Worm (Caenorhabditis elegans) whole organism, mixed stage, embryonic: ENCODE data around the gene srh-284.

Experiments used
- bed-3 ChIP-seq: fragments of 200-800 bp; sonication (Bioruptor generic); optimal IDR thresholded peaks from 3 replicates; lab custom pipeline; 2018; ENCODE audit warnings: mild to moderate bottlenecking, missing genetic modification characterization, moderate library complexity, missing compliant biosample characterization
- blmp-1 ChIP-seq: fragments of 150-350 bp; optimal IDR thresholded peaks from 2 replicates; lab custom pipeline; 2014; ENCODE audit warnings: missing biosample characterization, missing genetic modification characterization
- ceh-39 ChIP-seq: fragments of 150-350 bp; optimal IDR thresholded peaks from 2 replicates; lab custom pipeline; 2014; ENCODE audit warnings: missing biosample characterization, missing genetic modification characterization
- ceh-43 ChIP-seq: fragments of 200-800 bp; sonication (Bioruptor generic); optimal IDR thresholded peaks from 2 replicates; lab custom pipeline; 2018; ENCODE audit warnings: mild to moderate bottlenecking, missing genetic modification characterization, moderate library complexity, missing compliant biosample characterization
- ceh-83 ChIP-seq: fragments of 200-800 bp; sonication (Bioruptor generic); optimal IDR thresholded peaks from 2 replicates; lab custom pipeline; 2018; ENCODE audit warnings: mild to moderate bottlenecking, missing genetic modification characterization, missing compliant biosample characterization
- ces-1 ChIP-seq: fragments of 150-350 bp; optimal IDR thresholded peaks from 2 replicates; lab custom pipeline; 2014; ENCODE audit warnings: missing biosample characterization, missing genetic modification reagents, missing genetic modification characterization
- cnd-1 ChIP-seq: fragments of 200-800 bp; sonication (Bioruptor generic); optimal IDR thresholded peaks from 2 replicates; lab custom pipeline; 2018; ENCODE audit warnings: mild to moderate bottlenecking, missing genetic modification characterization, missing compliant biosample characterization
- drap-1 ChIP-seq: fragments of 200-800 bp; sonication (Bioruptor generic); optimal IDR thresholded peaks from 3 replicates; lab custom pipeline; 2018; ENCODE audit warnings: mild to moderate bottlenecking, missing genetic modification characterization, missing compliant biosample characterization
- elt-1 ChIP-seq: sonication (generic microtip); optimal IDR thresholded peaks from 2 replicates; lab custom pipeline; 2017; ENCODE audit warnings: missing genetic modification characterization, mild to moderate bottlenecking, missing compliant biosample characterization, antibody characterized with exemption, moderate library complexity, borderline replicate concordance; ENCODE audit not compliant: insufficient read depth
- elt-3 ChIP-seq: fragments of 150-350 bp; optimal IDR thresholded peaks from 2 replicates; lab custom pipeline; 2014; ENCODE audit warnings: missing biosample characterization, missing genetic modification characterization
- ham-2 ChIP-seq: fragments of 200-800 bp; sonication (Bioruptor generic); optimal IDR thresholded peaks from 2 replicates; lab custom pipeline; 2018; ENCODE audit warnings: mild to moderate bottlenecking, missing genetic modification characterization, missing compliant biosample characterization
- hlh-1 ChIP-seq: fragments of 150-350 bp; optimal IDR thresholded peaks from 2 replicates; lab custom pipeline; 2014; ENCODE audit warnings: missing biosample characterization, missing genetic modification reagents, missing genetic modification characterization
- lin-13 ChIP-seq: fragments of 150-350 bp; optimal IDR thresholded peaks from 2 replicates; lab custom pipeline; 2014; ENCODE audit warnings: missing biosample characterization, missing genetic modification characterization
- lin-32 ChIP-seq: fragments of 200-800 bp; sonication (Bioruptor generic); optimal IDR thresholded peaks from 2 replicates; lab custom pipeline; 2018; ENCODE audit warnings: mild to moderate bottlenecking, missing genetic modification characterization, missing compliant biosample characterization
- lsy-2 ChIP-seq: fragments of 150-350 bp; optimal IDR thresholded peaks from 2 replicates; lab custom pipeline; 2014; ENCODE audit warnings: missing biosample characterization, missing genetic modification characterization
- mab-5 ChIP-seq: fragments of 150-350 bp; optimal IDR thresholded peaks from 2 replicates; lab custom pipeline; 2014; ENCODE audit warnings: missing biosample characterization, missing genetic modification characterization
- mep-1 ChIP-seq: fragments of 150-350 bp; optimal IDR thresholded peaks from 2 replicates; lab custom pipeline; 2017; ENCODE audit warnings: missing biosample characterization, missing genetic modification reagents, missing genetic modification characterization, inconsistent platforms
- mls-2 ChIP-seq: sonication (generic microtip); optimal IDR thresholded peaks from 2 replicates; lab custom pipeline; 2016; ENCODE audit warnings: mild to moderate bottlenecking, missing genetic modification characterization, moderate library complexity, missing compliant biosample characterization
- nhr-12 ChIP-seq: fragments of 150-350 bp; optimal IDR thresholded peaks from 2 replicates; lab custom pipeline; 2014; ENCODE audit warnings: missing biosample characterization, missing genetic modification characterization
- nhr-2 ChIP-seq: fragments of 150-350 bp; optimal IDR thresholded peaks from 2 replicates; lab custom pipeline; 2014; ENCODE audit warnings: missing biosample characterization, missing genetic modification characterization
- nhr-237 ChIP-seq: fragments of 150-350 bp; optimal IDR thresholded peaks from 2 replicates; lab custom pipeline; 2014; ENCODE audit warnings: missing biosample characterization, missing genetic modification characterization
- nhr-76 ChIP-seq: sonication (generic microtip); optimal IDR thresholded peaks from 2 replicates; lab custom pipeline; 2017; ENCODE audit warnings: missing biosample characterization, missing genetic modification characterization
- pha-4 ChIP-seq: fragments of 150-350 bp; optimal IDR thresholded peaks from 2 replicates; lab custom pipeline; 2018; ENCODE audit warnings: missing biosample characterization, missing genetic modification reagents, missing genetic modification characterization
- sem-2 ChIP-seq: fragments of 200-800 bp; sonication (Bioruptor generic); optimal IDR thresholded peaks from 2 replicates; lab custom pipeline; 2018; ENCODE audit warnings: mild to moderate bottlenecking, missing genetic modification characterization, missing compliant biosample characterization
- snpc-4 ChIP-seq: fragments of 150-350 bp; optimal IDR thresholded peaks from 2 replicates; lab custom pipeline; 2014; ENCODE audit warnings: missing biosample characterization, missing genetic modification characterization
- sptf-1 ChIP-seq: sonication (generic microtip); optimal IDR thresholded peaks from 2 replicates; lab custom pipeline; 2017; ENCODE audit warnings: mild to moderate bottlenecking, missing genetic modification characterization, moderate library complexity, missing compliant biosample characterization
- tbx-8 ChIP-seq: fragments of 200-800 bp; sonication (Bioruptor generic); optimal IDR thresholded peaks from 2 replicates; lab custom pipeline; 2018; ENCODE audit warnings: mild to moderate bottlenecking, missing genetic modification characterization, moderate library complexity, missing compliant biosample characterization
- unc-120 ChIP-seq: sonication (generic microtip); optimal IDR thresholded peaks from 2 replicates; lab custom pipeline; 2017; ENCODE audit warnings: missing genetic modification characterization, missing compliant biosample characterization; ENCODE audit not compliant: poor library complexity, severe bottlenecking
- unc-39 ChIP-seq: fragments of 150-350 bp; optimal IDR thresholded peaks from 2 replicates; lab custom pipeline; 2014; ENCODE audit warnings: missing biosample characterization, missing genetic modification characterization
- unc-62 ChIP-seq: fragments of 150-350 bp; optimal IDR thresholded peaks from 2 replicates; lab custom pipeline; 2014; ENCODE audit warnings: missing biosample characterization, missing genetic modification reagents, missing genetic modification characterization
- zip-8 ChIP-seq: fragments of 150-350 bp; optimal IDR thresholded peaks from 2 replicates; lab custom pipeline; 2014; ENCODE audit warnings: missing biosample characterization, missing genetic modification characterization
- ztf-11 ChIP-seq: fragments of 150-350 bp; optimal IDR thresholded peaks from 2 replicates; lab custom pipeline; 2014; ENCODE audit warnings: missing biosample characterization, missing genetic modification characterization

Gene srh-284

DNA sequence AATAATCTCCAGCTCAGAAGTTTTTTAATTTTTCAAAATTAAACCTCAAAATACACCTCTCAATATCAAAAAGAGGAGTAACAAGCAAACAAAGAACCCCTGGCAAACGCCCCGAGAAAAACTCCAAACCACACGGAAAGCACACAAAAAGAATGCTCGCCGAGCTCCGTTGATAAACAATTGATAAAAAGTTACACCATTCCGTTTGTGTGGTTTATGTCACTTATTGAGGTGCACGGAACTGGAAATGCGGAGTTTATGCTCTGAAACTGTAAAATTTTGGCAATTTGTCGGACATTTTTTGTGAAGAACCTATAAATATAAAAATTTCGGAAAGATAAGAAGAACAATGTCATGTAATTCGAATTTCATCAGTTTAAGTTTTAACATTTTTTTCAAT, 15.0 kb upstream of the srh-284 start:
- TF ChIP-seq ceh-43 (GFP tag; lab: Kevin White, UChicago) (no peak), elt-1 (tag; lab: Kevin White, UChicago) (no peak), ham-2 (GFP tag; lab: Kevin White, UChicago) (no peak), bed-3 (GFP tag; lab: Kevin White, UChicago) (no peak), ztf-11 (tag; lab: Kevin White, UChicago) (no peak), ceh-39 (tag; lab: Kevin White, UChicago) (no peak), lsy-2 (no peak), nhr-12 (no peak), ceh-83 (GFP tag; lab: Kevin White, UChicago) (no peak)
- TF ChIP-seq, all 35 proteins: peak for 0

DNA sequence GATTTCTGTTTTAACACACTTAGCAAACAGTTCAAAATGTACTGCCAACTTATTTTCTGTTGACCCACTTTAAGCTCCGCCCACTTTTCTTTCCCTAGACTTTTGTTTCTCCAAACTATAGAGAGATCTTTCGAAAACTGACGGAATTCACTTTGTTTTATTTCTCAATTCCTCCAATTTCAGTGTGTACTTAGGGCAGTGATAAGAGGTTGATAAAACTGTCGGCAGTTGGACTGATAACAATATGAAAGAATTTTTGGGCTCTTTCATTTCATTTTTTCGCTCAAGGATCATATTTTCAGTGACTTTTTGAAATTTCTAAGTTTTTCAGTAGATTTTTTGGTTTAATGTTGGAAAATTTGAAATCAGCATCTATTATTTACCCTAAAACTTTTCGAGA, 12.3 kb upstream of the srh-284 start:
- TF ChIP-seq pha-4 (no peak), elt-1 (tag; lab: Kevin White, UChicago) (no peak), nhr-76 (tag; lab: Kevin White, UChicago) (no peak), unc-120 (tag; lab: Kevin White, UChicago) (no peak), unc-62 (no peak), lin-13 (no peak), ces-1 (no peak), cnd-1 (tag; lab: Kevin White, UChicago) (no peak), mls-2 (tag; lab: Kevin White, UChicago) (no peak), lsy-2 (no peak), elt-3 (tag; lab: Kevin White, UChicago) (no peak), unc-39 (tag; lab: Kevin White, UChicago) (no peak), bed-3 (GFP tag; lab: Kevin White, UChicago) (no peak), nhr-2 (tag; lab: Kevin White, UChicago) (no peak), nhr-237 (tag; lab: Kevin White, UChicago) (no peak)

DNA sequence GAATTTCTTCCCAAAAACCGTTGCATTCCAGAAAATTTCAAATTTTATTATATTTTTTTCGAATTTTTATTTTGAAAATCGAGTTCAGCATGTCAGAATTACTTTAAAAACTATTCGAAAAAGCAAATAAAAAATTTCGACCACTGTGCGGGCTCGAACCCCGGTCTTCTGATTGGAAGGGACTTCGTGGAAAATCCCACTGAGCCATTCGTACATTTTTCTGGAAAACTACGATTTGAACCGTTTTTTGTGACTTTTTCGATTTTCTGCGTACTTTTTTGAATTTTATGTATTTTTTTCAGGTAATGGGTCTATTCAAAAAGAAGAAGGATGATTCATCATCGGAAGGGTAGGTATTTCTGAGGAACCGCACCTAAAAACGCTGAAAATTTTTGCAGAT, 11.8 kb upstream of the srh-284 start, which contains the start of gene pgp-9:
Gene pgp-9, plus strand, starts transcription at position 301 of the 400 bp plus-strand sequence.
- TF ChIP-seq elt-3 (tag; lab: Kevin White, UChicago): no peak
- no peak for TF ChIP-seq ces-1
- TF ChIP-seq lsy-2: no peak
- TF ChIP-seq cnd-1 (tag; lab: Kevin White, UChicago): no peak
- TF ChIP-seq lin-13: no peak
- TF ChIP-seq hlh-1 (tag; lab: Kevin White, UChicago): no peak
- TF ChIP-seq drap-1 (GFP tag; lab: Kevin White, UChicago): no peak
- no peak for TF ChIP-seq mep-1 (tag; lab: Kevin White, UChicago)
- no peak for TF ChIP-seq tbx-8 (GFP tag; lab: Kevin White, UChicago)
- TF ChIP-seq, all 35 proteins: peak for 0

DNA sequence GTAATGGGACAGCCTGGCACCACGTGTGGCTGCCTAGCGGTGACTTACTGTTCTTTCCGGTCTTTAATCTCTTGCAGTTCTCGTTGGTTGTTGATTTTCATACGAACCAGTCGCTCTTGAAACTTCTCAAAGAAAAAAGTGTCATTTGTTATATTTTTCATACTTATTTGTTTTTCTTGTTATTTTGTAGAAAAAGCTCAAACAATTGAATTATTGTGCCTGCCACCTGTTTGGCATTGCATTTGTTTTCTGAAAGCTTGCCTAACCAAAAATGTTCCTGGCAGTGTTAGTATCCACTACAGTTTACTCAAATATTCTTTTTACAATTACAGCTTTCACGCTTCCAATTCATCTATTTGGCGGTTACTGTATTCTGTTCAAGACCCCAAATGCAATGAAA, 2.3 kb upstream of the srh-284 start, which contains the start of the genes C47A10.16 and srh-283:
Gene C47A10.16, minus strand, starts transcription at position 101 of the 400 bp plus-strand sequence.
Gene srh-283, plus strand, starts transcription at position 272 of the 400 bp plus-strand sequence.
- TF ChIP-seq sem-2 (GFP tag; lab: Kevin White, UChicago): no peak
- TF ChIP-seq bed-3 (GFP tag; lab: Kevin White, UChicago): no peak
- no peak for TF ChIP-seq mab-5 (tag; lab: Kevin White, UChicago)
- no peak for TF ChIP-seq elt-3 (tag; lab: Kevin White, UChicago)
- TF ChIP-seq ceh-43 (GFP tag; lab: Kevin White, UChicago): no peak
- TF ChIP-seq ceh-83 (GFP tag; lab: Kevin White, UChicago): no peak
- no peak for TF ChIP-seq nhr-237 (tag; lab: Kevin White, UChicago)
- no peak for TF ChIP-seq unc-120 (tag; lab: Kevin White, UChicago)
- no peak for TF ChIP-seq snpc-4 (tag; lab: Kevin White, UChicago)
- no peak for TF ChIP-seq lin-13
- TF ChIP-seq sptf-1: no peak
- TF ChIP-seq mep-1 (tag; lab: Kevin White, UChicago): no peak
- no peak for TF ChIP-seq unc-39 (tag; lab: Kevin White, UChicago)
- TF ChIP-seq unc-62: no peak
- no peak for TF ChIP-seq nhr-12
- TF ChIP-seq ztf-11 (tag; lab: Kevin White, UChicago): no peak

DNA sequence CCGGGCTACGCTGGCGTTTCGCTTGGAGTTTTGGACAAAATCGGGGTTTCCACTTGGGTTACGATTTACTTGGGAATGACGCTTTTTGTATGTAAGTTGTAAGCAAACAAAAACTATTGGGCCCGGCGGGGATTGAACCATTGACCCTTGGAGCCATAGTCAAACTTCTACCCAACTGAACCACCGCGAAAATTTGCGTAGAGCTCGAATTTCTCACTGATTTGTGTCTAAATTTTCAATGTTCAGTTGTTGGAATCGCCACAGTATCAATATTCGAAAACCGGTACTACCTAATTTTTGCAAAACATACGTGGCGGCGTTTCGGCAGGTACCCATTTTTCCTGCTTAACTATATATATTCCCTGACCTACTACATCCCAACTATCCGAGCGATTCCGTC, 419 bp downstream of the srh-284 start:
- TF ChIP-seq sptf-1 (no peak), drap-1 (GFP tag; lab: Kevin White, UChicago) (no peak), unc-62 (no peak), elt-1 (tag; lab: Kevin White, UChicago) (no peak), cnd-1 (tag; lab: Kevin White, UChicago) (no peak), lin-32 (GFP tag; lab: Kevin White, UChicago) (no peak), blmp-1 (tag; lab: Kevin White, UChicago) (no peak), unc-39 (tag; lab: Kevin White, UChicago) (no peak), ceh-39 (tag; lab: Kevin White, UChicago) (no peak), tbx-8 (GFP tag; lab: Kevin White, UChicago) (no peak), ceh-83 (GFP tag; lab: Kevin White, UChicago) (no peak), zip-8 (tag; lab: Kevin White, UChicago) (no peak)
